Worm (Caenorhabditis elegans): ENCODE results near the gene algn-3.
A peak's percentile ranks its signal among the peaks of the same experiment; 100 is the strongest.

algn-3 gene

DNA sequence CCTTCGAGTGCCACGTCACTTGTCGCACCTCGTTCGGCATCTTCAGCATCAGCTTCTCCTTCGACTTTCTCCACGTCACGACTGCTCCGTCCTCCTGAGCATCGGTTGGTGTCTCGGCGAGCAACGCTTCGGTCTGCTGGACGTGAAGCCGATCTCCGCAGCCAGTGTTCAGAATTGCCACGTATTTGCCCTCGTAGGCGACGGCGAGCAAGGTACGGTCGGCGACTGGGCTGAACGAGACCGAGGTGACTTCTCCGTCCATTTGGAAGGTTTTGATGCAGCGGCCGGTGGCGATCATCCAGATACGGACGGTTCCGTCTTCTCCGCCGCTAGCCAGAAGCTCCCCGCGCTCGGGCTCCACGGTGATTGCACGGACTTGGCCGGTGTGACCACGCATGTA, 19.6 kb upstream of the algn-3 start:
- TF ChIP-seq egrh-3 (GFP tag; IDR thresholded peaks at IDR 0.05) (peak; percentile 62; the same call in 1 of the 2 replicates), zfh-2 (GFP tag; conservative IDR thresholded peaks at IDR 0.05) (peak; percentile 80), mes-4 (tag; optimal IDR thresholded peaks at IDR 0.05) (no peak)

ce11 chrII:14150031-14150430, 17.4 kb upstream of the algn-3 start, which contains the start of gene W03H9.1:
Gene W03H9.1, minus strand, starts transcription at chrII:14150131.
- TF ChIP-seq rec-8 (tag; optimal IDR thresholded peaks at IDR 0.05), result no peak

DNA sequence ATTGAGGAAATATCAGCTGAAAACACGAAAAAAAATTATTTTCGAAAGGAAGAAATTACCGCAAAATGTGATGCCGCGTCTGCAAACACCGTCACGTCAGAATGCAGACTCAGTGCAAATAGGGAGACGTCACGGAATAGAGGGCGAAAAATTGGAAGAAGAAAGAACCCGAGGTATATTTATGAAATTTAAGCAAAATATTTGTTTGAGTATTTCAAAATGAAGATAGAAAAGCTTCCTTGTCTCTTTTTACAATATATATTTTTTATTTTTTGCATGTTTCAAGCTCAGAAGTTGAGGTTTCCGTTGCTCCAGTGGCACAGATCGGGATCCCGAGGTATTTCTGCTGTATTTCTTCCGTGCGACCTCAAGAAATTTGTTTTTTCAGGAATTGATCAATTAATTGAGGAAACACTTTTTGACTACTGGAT, 11.2 kb upstream of the algn-3 start, which contains the start of gene W03H9.2:
Gene W03H9.2 (minus strand): TSS at position 32 of the 431 bp plus-strand sequence.
- TF ChIP-seq Y53F4B.3 (GFP tag; IDR thresholded peaks at IDR 0.05) (no peak), snpc-1.3 (tag; optimal IDR thresholded peaks at IDR 0.05; ENCODE audit: insufficient read depth) (no peak), rpc-1 (optimal IDR thresholded peaks at IDR 0.05) (no peak), rpc-1 (tag; optimal IDR thresholded peaks at IDR 0.05) (no peak), nhr-120 (GFP tag; IDR thresholded peaks at IDR 0.05) (no peak), him-1 (tag; optimal IDR thresholded peaks at IDR 0.05) (no peak), F22D6.2 (tag; optimal IDR thresholded peaks at IDR 0.05) (no peak), ceh-27 (GFP tag; optimal IDR thresholded peaks at IDR 0.05) (peak; percentile 77), snpc-4 (GFP tag; optimal IDR thresholded peaks at IDR 0.05) (no peak), snpc-4 (tag; optimal IDR thresholded peaks at IDR 0.05) (peak in 2 of 4 experiments; percentile 26 to 41), ztf-3 (GFP tag; optimal IDR thresholded peaks at IDR 0.05) (no peak), lsy-27 (tag; optimal IDR thresholded peaks at IDR 0.05; ENCODE audit: borderline replicate concordance, insufficient read depth) (no peak), tbp1 (GFP tag; optimal IDR thresholded peaks at IDR 0.05) (peak; percentile 37), lin-54 (GFP tag; optimal IDR thresholded peaks at IDR 0.05) (peak; percentile 19), ztf-22 (GFP tag; optimal IDR thresholded peaks at IDR 0.05) (no peak), tlf-1 (GFP tag; optimal IDR thresholded peaks at IDR 0.05) (no peak), unc-130 (GFP tag; optimal IDR thresholded peaks at IDR 0.05) (peak; percentile 7), bed-2 (GFP tag; IDR thresholded peaks at IDR 0.05) (peak; percentile 56; the same call in 1 of the 2 replicates), ccch-3 (GFP tag; optimal IDR thresholded peaks at IDR 0.05) (peak; percentile 46), lin-40 (tag; optimal IDR thresholded peaks at IDR 0.05) (peak; percentile 50), sptf-2 (GFP tag; optimal IDR thresholded peaks at IDR 0.05) (no peak), rec-8 (tag; optimal IDR thresholded peaks at IDR 0.05) (peak in 1 of 2 experiments; percentile 39), let-526 (GFP tag; IDR thresholded peaks at IDR 0.05) (0 out of 2 replicates have a peak, but pooled peaks have one; percentile 10), dox-1 (GFP tag; IDR thresholded peaks at IDR 0.05) (peak; percentile 79), aptf-3 (GFP tag; IDR thresholded peaks at IDR 0.05) (no peak), ama-1 (optimal IDR thresholded peaks at IDR 0.05) (no peak), ama-1 (GFP tag; optimal IDR thresholded peaks at IDR 0.05) (no peak), ztf-26 (tag; optimal IDR thresholded peaks at IDR 0.05) (no peak), snpc-3.4 (tag; optimal IDR thresholded peaks at IDR 0.05) (no peak), K11D2.4 (GFP tag; IDR thresholded peaks at IDR 0.05) (0 out of 2 replicates have a peak, but pooled peaks have one; percentile 23), cebp-2 (GFP tag; IDR thresholded peaks at IDR 0.05) (no peak), D2030.7 (GFP tag; IDR thresholded peaks at IDR 0.05) (no peak), nhr-80 (tag; optimal IDR thresholded peaks at IDR 0.05) (peak; percentile 3), lsl-1 (GFP tag; optimal IDR thresholded peaks at IDR 0.05) (peak; percentile 9), somi-1 (GFP tag; optimal IDR thresholded peaks at IDR 0.05) (peak; percentile 3), B0261.1 (tag; optimal IDR thresholded peaks at IDR 0.05) (no peak), madf-6 (GFP tag; IDR thresholded peaks at IDR 0.05) (no peak), lir-1 (GFP tag; conservative IDR thresholded peaks at IDR 0.05) (peak; percentile 30; the same call in 1 of the 2 replicates), egrh-3 (GFP tag; IDR thresholded peaks at IDR 0.05) (no peak), F33H1.4 (GFP tag; IDR thresholded peaks at IDR 0.05) (no peak), F57C9.4 (tag; optimal IDR thresholded peaks at IDR 0.05) (no peak), aptf-2 (GFP tag; conservative IDR thresholded peaks at IDR 0.05) (no peak; the same call in 1 of the 2 replicates), attf-5 (GFP tag; optimal IDR thresholded peaks at IDR 0.05) (peak; percentile 56)

All from whole organism, young adult.